Worm (Caenorhabditis elegans) whole organism, L4/young adult: Measurements from ENCODE around the gene T26C11.4.

Experiments
- W03F9.2 ChIP-seq: fragments of 150-350 bp; optimal IDR thresholded peaks from 2 replicates; lab custom pipeline; 2014; ENCODE audit warnings: missing biosample characterization, missing genetic modification characterization
- dao-5 ChIP-seq: sonication (generic microtip); optimal IDR thresholded peaks from 2 replicates; lab custom pipeline; 2016; ENCODE audit warnings: missing genotype, missing genetic modification characterization, moderate library complexity, missing compliant biosample characterization
- him-1 ChIP-seq: sonication (generic microtip); optimal IDR thresholded peaks from 2 replicates; lab custom pipeline; 2016; ENCODE audit warnings: missing genotype, missing genetic modification reagents, missing genetic modification characterization, missing compliant biosample characterization

DNA sequence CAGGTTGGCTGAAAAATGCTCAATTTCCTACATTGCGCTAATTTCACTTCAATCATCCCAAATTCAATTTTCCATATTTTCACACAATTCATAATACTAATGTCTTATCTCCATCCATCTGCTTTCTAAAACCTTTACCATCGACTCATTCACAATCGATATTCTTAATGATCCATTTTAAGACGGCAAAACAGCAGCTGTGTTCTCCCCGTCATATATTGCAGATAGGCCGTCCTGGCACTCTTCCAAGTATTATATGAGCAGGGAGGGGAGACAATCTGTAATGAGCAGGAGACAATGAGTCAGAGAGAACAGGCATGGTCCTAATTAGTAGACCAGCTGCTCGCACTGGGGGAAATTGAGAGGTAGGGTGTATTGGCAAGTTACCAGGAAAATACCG, 12.4 kb upstream of the T26C11.4 start:
- TF ChIP-seq dao-5 (tag; lab: Kevin White, UChicago): no peak
- no peak for TF ChIP-seq him-1 (tag; lab: Kevin White, UChicago)
- TF ChIP-seq W03F9.2 (tag; lab: Kevin White, UChicago): no peak
